Fruit fly (Drosophila melanogaster) whole organism, prepupa: ENCODE results near the gene CG31883.

Source experiments
- Eip78C ChIP-seq: fragments of 200-800 bp; sonication (Bioruptor generic); peaks from one replicate; lab custom pipeline; 2016; ENCODE audit warnings: missing biosample characterization, missing genetic modification characterization
- Smox ChIP-seq: fragments of 200-800 bp; sonication (Bioruptor generic); optimal IDR thresholded peaks from 3 replicates; lab custom pipeline; 2016; ENCODE audit warnings: missing biosample characterization, missing genetic modification characterization

dm6 chr2L:9570673-9571193 lies 42.4 kb downstream of the CG31883 start:
- peak; percentile 39 for TF ChIP-seq Eip78C (GFP tag; lab: Kevin White, UChicago)
- TF ChIP-seq Smox (GFP tag; lab: Kevin White, UChicago), result no peak
